Worm (Caenorhabditis elegans): Measurements from ENCODE around the gene fbxb-85.

DNA sequence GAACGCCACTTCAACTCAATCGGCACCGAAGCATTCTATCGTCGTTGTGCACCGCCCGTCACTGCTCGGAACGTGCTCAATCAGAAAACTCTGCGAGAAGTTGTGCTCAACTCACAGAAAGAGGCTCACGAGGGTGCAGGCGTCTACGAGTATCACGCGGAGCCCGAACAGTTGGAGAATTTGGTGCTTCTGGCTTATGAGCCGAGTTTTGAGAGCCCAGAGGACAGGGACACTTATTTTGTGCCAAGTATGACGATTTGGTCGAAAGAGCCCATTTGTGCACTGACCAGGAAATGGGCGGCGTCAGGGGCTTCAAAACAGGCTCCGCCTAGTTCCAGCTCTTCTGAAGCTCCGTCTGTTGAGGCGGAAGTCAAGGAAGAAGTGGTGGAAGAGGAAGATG, 40.1 kb upstream of the fbxb-85 start:
- TF ChIP-seq pes-1 (GFP tag; IDR thresholded peaks at IDR 0.05) (no peak), hnd-1 (tag; optimal IDR thresholded peaks at IDR 0.05) (no peak), B0310.2 (tag; optimal IDR thresholded peaks at IDR 0.05) (no peak), flt-1 (GFP tag; IDR thresholded peaks at IDR 0.05) (no peak), ama-1 (optimal IDR thresholded peaks at IDR 0.05) (no peak), ceh-13 (GFP tag; optimal IDR thresholded peaks at IDR 0.05) (no peak), ets-7 (tag; optimal IDR thresholded peaks at IDR 0.05) (no peak), hmbx-1 (tag; optimal IDR thresholded peaks at IDR 0.05) (no peak), scrt-1 (GFP tag; IDR thresholded peaks at IDR 0.05) (no peak), F13C5.2 (tag; optimal IDR thresholded peaks at IDR 0.05) (no peak), tbx-37 (GFP tag; conservative IDR thresholded peaks at IDR 0.05) (no peak), tra-4 (tag; optimal IDR thresholded peaks at IDR 0.05) (no peak)

All from whole organism, early embryonic.